Worm (Caenorhabditis elegans): ENCODE results near the gene flp-10.

Gene flp-10

DNA sequence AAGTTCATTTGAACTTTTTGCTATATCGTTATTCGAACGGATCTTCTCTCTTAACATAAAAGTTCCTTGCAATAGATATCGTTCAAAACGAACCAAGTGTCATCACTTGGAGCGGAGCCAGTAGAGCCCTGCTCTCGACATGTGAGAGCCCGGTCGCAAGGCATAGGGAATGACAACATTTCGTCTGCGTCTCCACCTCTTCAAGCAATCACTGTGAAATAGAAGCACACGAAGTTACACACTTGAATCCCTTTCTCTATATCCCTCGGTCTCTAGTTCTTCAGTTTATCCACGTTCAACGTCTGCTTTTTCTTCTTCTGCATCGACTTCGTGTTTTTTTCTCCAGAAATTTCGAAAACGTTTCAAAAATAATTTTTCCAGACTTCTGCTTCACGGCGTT is 34.7 kb downstream of the flp-10 start, which contains the start of gene C49H3.6:
Gene C49H3.6, plus strand, starts transcription at position 380 of the 400 bp plus-strand sequence.
- TF ChIP-seq pha-4 (tag; optimal IDR thresholded peaks at IDR 0.05) (peak; percentile 0), nhr-12 (tag; optimal IDR thresholded peaks at IDR 0.05) (no peak), elt-2 (tag; optimal IDR thresholded peaks at IDR 0.05) (no peak), egl-27 (tag; optimal IDR thresholded peaks at IDR 0.05) (no peak), nfya-1 (tag; optimal IDR thresholded peaks at IDR 0.05; ENCODE audit: insufficient read depth) (peak; percentile 68), egl-5 (tag; optimal IDR thresholded peaks at IDR 0.05) (no peak), sea-2 (GFP tag; optimal IDR thresholded peaks at IDR 0.05) (no peak), daf-12 (tag; optimal IDR thresholded peaks at IDR 0.05) (no peak), ztf-11 (tag; optimal IDR thresholded peaks at IDR 0.05) (no peak), unc-62 (GFP tag; optimal IDR thresholded peaks at IDR 0.05) (no peak), lin-15B (tag; optimal IDR thresholded peaks at IDR 0.05) (peak; percentile 34), R02D3.7 (tag; optimal IDR thresholded peaks at IDR 0.05) (no peak), nhr-237 (tag; optimal IDR thresholded peaks at IDR 0.05) (no peak), fkh-10 (GFP tag; optimal IDR thresholded peaks at IDR 0.05) (no peak), nhr-28 (tag; optimal IDR thresholded peaks at IDR 0.05) (no peak), lin-39 (tag; optimal IDR thresholded peaks at IDR 0.05) (peak; percentile 25), fos-1 (tag; optimal IDR thresholded peaks at IDR 0.05) (no peak), aly-2 (tag; optimal IDR thresholded peaks at IDR 0.05) (no peak), elt-3 (tag; optimal IDR thresholded peaks at IDR 0.05) (no peak), nhr-23 (tag; optimal IDR thresholded peaks at IDR 0.05) (no peak), nhr-11 (tag; optimal IDR thresholded peaks at IDR 0.05) (no peak), hmg-11 (tag; optimal IDR thresholded peaks at IDR 0.05) (peak; percentile 56), nhr-77 (tag; optimal IDR thresholded peaks at IDR 0.05) (no peak), skn-1 (tag; optimal IDR thresholded peaks at IDR 0.05) (peak; percentile 4), lsy-12 (tag; optimal IDR thresholded peaks at IDR 0.05) (no peak), nhr-25 (tag; optimal IDR thresholded peaks at IDR 0.05) (no peak)

DNA sequence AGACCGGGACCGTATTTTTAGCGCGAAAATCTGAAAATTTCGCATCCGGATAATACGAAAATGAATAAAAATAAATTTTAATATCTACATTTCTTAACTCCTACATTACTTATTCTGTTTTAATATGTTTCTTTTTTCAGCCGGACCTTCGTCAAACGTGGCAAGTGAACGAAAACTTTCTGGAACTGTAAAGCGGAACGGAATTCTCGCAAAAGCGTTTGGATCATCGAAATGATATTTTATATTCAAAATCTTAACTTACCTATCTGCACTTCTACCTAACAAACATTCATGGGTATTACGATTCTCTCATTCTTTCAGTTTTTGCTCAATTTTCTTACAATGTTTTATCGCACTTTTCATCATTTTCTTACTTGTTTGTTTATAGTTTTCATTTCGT is 37.9 kb downstream of the flp-10 start:
- TF ChIP-seq lsy-12 (tag; optimal IDR thresholded peaks at IDR 0.05) (no peak), ztf-11 (tag; optimal IDR thresholded peaks at IDR 0.05) (no peak), nhr-76 (tag; optimal IDR thresholded peaks at IDR 0.05) (no peak), ceh-9 (tag; optimal IDR thresholded peaks at IDR 0.05) (no peak), ceh-28 (tag; optimal IDR thresholded peaks at IDR 0.05) (no peak), nhr-77 (tag; optimal IDR thresholded peaks at IDR 0.05) (no peak), mml-1 (tag; optimal IDR thresholded peaks at IDR 0.05) (no peak), lin-15B (tag; optimal IDR thresholded peaks at IDR 0.05) (no peak), zag-1 (tag; optimal IDR thresholded peaks at IDR 0.05) (no peak), daf-12 (tag; optimal IDR thresholded peaks at IDR 0.05) (no peak), elt-3 (tag; optimal IDR thresholded peaks at IDR 0.05) (no peak)

DNA sequence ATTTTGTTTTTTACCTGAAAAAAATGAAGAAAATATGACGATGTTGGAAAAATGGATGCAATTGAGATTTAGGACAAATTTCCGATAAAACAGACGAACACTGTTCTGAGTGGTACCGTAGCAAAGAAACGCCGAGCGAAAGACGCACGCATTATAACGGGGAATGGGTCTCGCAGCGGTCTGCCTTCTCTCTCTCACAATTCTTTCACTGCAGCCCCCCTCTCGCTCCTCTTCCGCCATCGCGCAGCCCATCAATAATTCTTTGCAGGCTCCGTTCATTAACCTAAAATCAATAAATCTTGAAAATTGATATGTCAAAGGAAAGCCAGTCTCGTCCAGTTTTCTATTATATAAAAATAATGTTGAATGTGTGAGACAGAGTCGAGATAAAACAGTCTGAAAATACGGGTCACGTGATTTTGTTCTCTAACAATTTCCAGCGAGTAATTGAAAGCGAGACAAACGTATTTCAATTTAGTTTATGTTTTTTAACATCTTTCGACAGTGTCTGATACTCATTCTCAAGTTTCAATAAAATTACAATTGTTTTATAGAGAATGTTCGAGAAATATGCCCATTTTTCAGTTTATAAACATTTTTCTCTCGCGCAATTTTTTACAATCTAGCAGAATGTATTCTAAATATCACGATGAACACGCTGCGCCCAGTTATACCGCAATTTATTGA is 40.9 kb downstream of the flp-10 start:
- TF ChIP-seq lin-39 (tag; optimal IDR thresholded peaks at IDR 0.05) (peak; percentile 73), pqm-1 (tag; optimal IDR thresholded peaks at IDR 0.05) (no peak), ztf-11 (tag; optimal IDR thresholded peaks at IDR 0.05) (no peak), elt-2 (tag; optimal IDR thresholded peaks at IDR 0.05) (peak; percentile 22), nhr-77 (tag; optimal IDR thresholded peaks at IDR 0.05) (no peak), lin-15B (tag; optimal IDR thresholded peaks at IDR 0.05) (peak; percentile 1), pha-4 (tag; optimal IDR thresholded peaks at IDR 0.05) (peak; percentile 35), ama-1 (optimal IDR thresholded peaks at IDR 0.05) (peak; percentile 22), hmg-11 (tag; optimal IDR thresholded peaks at IDR 0.05) (peak; percentile 28), nfya-1 (tag; optimal IDR thresholded peaks at IDR 0.05; ENCODE audit: insufficient read depth) (peak; percentile 35)

DNA sequence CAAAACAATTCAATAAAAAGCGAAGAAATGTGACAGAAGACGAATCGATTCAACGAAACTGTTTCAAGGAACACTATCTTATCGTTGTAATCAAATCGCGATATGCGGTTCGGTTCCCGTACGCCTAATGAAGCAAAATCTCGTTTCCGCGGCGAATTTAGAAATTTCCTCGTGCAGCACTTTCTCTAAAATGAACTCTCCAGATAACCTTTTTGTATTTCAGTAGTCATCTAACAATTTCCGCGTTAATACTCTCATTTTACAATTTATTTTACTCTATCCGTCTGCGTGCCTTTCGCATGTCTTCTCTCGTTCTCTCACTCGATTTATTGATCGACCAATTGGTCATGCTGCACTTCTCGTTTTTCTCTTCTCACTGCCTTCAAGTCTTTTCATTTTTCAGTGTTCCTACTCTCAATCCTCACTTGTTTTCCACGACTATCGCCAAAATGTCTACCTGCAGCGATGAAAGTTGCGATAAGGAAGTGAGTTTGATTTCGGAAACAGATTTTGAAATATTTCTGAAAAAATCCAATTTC is 41.6 kb downstream of the flp-10 start, which contains the start of the genes npp-27 and ntl-4:
Gene npp-27, minus strand, starts transcription at position 51 of the 539 bp plus-strand sequence.
Gene ntl-4, plus strand, starts transcription at position 379 of the 539 bp plus-strand sequence.
- TF ChIP-seq elt-2 (tag; optimal IDR thresholded peaks at IDR 0.05) (no peak), ama-1 (optimal IDR thresholded peaks at IDR 0.05) (peak; percentile 83), egl-5 (tag; optimal IDR thresholded peaks at IDR 0.05) (peak; percentile 76), nfya-1 (tag; optimal IDR thresholded peaks at IDR 0.05; ENCODE audit: insufficient read depth) (peak; percentile 36), ceh-28 (tag; optimal IDR thresholded peaks at IDR 0.05) (peak; percentile 58), pha-4 (tag; optimal IDR thresholded peaks at IDR 0.05) (peak; percentile 25)

All from whole organism, L3 larva.